Worm (Caenorhabditis elegans) whole organism, midembryonic: ENCODE results near the gene txt-19.

Experiments
- T22C8.4 ChIP-seq: fragments of 200-800 bp; sonication (Bioruptor generic); IDR thresholded peaks from 2 replicates; pipeline ENCODE4 v1.3.6; 2022; ENCODE audit warnings: missing genetic modification characterization, missing compliant biosample characterization
- cog-1 ChIP-seq: sonication (generic microtip); optimal IDR thresholded peaks from 2 replicates; lab custom pipeline; 2016; ENCODE audit warnings: missing genetic modification characterization, missing compliant biosample characterization
- flt-1 ChIP-seq: fragments of 200-800 bp; sonication (Bioruptor generic); IDR thresholded peaks from 2 replicates; pipeline ENCODE4 v1.3.6; 2022; ENCODE audit warnings: missing genetic modification characterization, missing compliant biosample characterization
- klf-2 ChIP-seq: fragments of 200-800 bp; sonication (Bioruptor generic); conservative IDR thresholded peaks from 2 replicates; pipeline ENCODE4 v1.3.6; 2022; ENCODE audit warnings: missing genetic modification reagents, missing genetic modification characterization, missing compliant biosample characterization
- med-1 ChIP-seq: sonication (generic microtip); optimal IDR thresholded peaks from 2 replicates; lab custom pipeline; 2017; ENCODE audit warnings: missing genetic modification characterization, mild to moderate bottlenecking, missing compliant biosample characterization, antibody characterized with exemption, missing genetic modification reagents; ENCODE audit not compliant: insufficient read depth
- ref-1 ChIP-seq: fragments of 200-800 bp; sonication (Bioruptor generic); conservative IDR thresholded peaks from 2 replicates; pipeline ENCODE4 v1.3.6; 2022; ENCODE audit warnings: missing genetic modification reagents, missing genetic modification characterization, missing compliant biosample characterization
- tab-1 ChIP-seq: fragments of 200-800 bp; sonication (Bioruptor generic); IDR thresholded peaks from 2 replicates; pipeline ENCODE4 v1.3.6; 2022; ENCODE audit warnings: missing genetic modification characterization, missing compliant biosample characterization
- ztf-23 ChIP-seq: fragments of 200-800 bp; sonication (Bioruptor generic); IDR thresholded peaks from 2 replicates; pipeline ENCODE4 v1.3.6; 2022; ENCODE audit warnings: missing genetic modification reagents, missing genetic modification characterization, missing compliant biosample characterization
- ztf-29 ChIP-seq: fragments of 200-800 bp; sonication (Bioruptor generic); IDR thresholded peaks from 2 replicates; pipeline ENCODE4 v1.3.6; 2022; ENCODE audit warnings: missing genetic modification reagents, missing genetic modification characterization, missing compliant biosample characterization

txt-19 gene

DNA sequence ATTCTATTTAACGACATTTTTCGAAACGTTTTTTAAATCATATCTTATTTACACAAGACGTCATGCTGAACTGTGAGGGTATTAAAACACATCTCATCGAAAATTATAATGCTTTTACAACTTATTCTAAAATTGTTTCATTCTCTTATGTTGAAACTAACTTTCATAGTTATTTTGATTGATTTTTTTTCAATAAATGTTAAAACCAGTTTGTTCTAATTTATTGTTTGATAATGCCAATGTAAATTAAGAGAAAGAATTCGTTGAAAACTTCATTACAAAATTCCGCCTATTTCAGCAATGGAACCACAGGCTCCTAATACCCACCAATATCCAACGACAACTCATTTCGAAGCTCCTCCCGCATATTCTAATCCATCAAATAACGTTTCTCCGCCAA lies 49.3 kb downstream of the txt-19 start, which contains the start of gene K08D8.11:
Gene K08D8.11, plus strand, starts transcription at position 301 of the 400 bp plus-strand sequence.
- no peak for TF ChIP-seq flt-1 (GFP tag; lab: Robert Waterston, UW)
- no peak for TF ChIP-seq T22C8.4 (GFP tag; lab: Robert Waterston, UW)
- TF ChIP-seq med-1 (GFP tag; lab: Kevin White, UChicago), result no peak
- TF ChIP-seq klf-2 (GFP tag; lab: Robert Waterston, UW), result no peak
- TF ChIP-seq ztf-29 (GFP tag; lab: Robert Waterston, UW), result no peak
- no peak for TF ChIP-seq ref-1 (GFP tag; lab: Robert Waterston, UW)
- TF ChIP-seq ztf-23 (GFP tag; lab: Robert Waterston, UW), result no peak
- TF ChIP-seq tab-1 (GFP tag; lab: Robert Waterston, UW), result no peak
- no peak for TF ChIP-seq cog-1 (tag; lab: Kevin White, UChicago)

DNA sequence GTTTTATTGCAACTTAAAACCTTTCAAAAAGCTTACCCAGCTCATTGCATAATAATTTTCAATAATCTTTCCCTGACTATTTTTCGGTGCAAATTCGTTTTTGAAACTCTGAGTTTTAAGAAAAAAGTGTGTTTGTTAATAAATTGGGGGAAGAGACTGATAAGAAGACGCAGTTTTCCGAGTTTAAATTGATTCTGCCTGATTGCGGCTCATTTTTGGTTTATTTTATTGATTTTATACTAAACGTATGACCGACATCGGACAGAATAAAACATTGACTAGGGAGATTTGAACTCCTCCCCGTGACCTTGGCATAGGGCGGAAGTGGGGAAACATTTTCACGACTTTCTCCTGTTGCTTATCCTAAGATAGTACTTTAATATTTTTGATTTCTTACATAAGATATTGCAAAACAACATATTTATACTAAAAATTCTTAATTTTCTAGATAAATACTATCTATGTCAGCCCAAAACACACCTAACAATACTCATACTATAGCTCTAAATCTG lies 50.7 kb downstream of the txt-19 start, which contains the start of gene K08D8.7:
Gene K08D8.7, plus strand, starts transcription at position 462 of the 512 bp plus-strand sequence.
- TF ChIP-seq T22C8.4 (GFP tag; lab: Robert Waterston, UW) (no peak), ref-1 (GFP tag; lab: Robert Waterston, UW) (no peak), klf-2 (GFP tag; lab: Robert Waterston, UW) (no peak), cog-1 (tag; lab: Kevin White, UChicago) (no peak), ztf-23 (GFP tag; lab: Robert Waterston, UW) (no peak), tab-1 (GFP tag; lab: Robert Waterston, UW) (no peak), flt-1 (GFP tag; lab: Robert Waterston, UW) (no peak), ztf-29 (GFP tag; lab: Robert Waterston, UW) (no peak), med-1 (GFP tag; lab: Kevin White, UChicago) (no peak)

DNA sequence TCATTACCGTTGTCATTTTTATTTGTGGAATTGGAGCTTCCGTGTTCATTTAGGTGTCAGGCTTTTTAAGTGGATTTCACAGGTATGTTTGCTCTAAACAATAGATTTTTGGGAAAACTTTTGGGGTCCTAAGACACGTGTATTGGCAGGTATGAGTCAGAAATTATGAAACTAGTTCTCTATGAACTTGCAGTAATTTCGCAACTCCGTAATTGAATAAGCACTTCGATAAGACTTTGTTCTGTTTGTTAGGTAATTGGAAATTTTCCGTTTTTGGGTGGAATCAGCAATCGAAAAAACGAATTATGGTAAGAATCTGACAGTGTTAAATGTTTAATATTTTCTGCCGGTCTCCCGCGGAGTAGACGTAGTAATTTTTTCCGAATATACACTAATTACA lies 51.4 kb downstream of the txt-19 start:
- TF ChIP-seq ref-1 (GFP tag; lab: Robert Waterston, UW), result no peak
- TF ChIP-seq med-1 (GFP tag; lab: Kevin White, UChicago), result no peak
